Worm (Caenorhabditis elegans) whole organism, L1 larva: ENCODE results near the gene F14B8.5.

ENCODE experiments used
- aha-1 ChIP-seq: fragments of 150-350 bp; optimal IDR thresholded peaks from 2 replicates; lab custom pipeline; 2014; ENCODE audit warnings: missing biosample characterization, missing genetic modification characterization
- alr-1 ChIP-seq: fragments of 200-800 bp; sonication (Bioruptor generic); optimal IDR thresholded peaks from 2 replicates; lab custom pipeline; 2018; ENCODE audit warnings: borderline replicate concordance, mild to moderate bottlenecking, missing genetic modification characterization, missing compliant biosample characterization
- aly-2 ChIP-seq: fragments of 150-350 bp; optimal IDR thresholded peaks from 2 replicates; lab custom pipeline; 2014; ENCODE audit warnings: missing biosample characterization, missing genetic modification characterization
- blmp-1 ChIP-seq: fragments of 150-350 bp; optimal IDR thresholded peaks from 2 replicates; lab custom pipeline; 2014; ENCODE audit warnings: missing biosample characterization, missing genetic modification characterization
- ceh-8 ChIP-seq: fragments of 200-800 bp; sonication (Bioruptor generic); optimal IDR thresholded peaks from 2 replicates; lab custom pipeline; 2018; ENCODE audit warnings: mild to moderate bottlenecking, missing genetic modification characterization, moderate library complexity, missing compliant biosample characterization
- ceh-88 ChIP-seq: fragments of 200-800 bp; sonication (Bioruptor generic); IDR thresholded peaks from 2 replicates; pipeline ENCODE4 v1.3.6; 2022; ENCODE audit warnings: missing genetic modification characterization, missing compliant biosample characterization
- ceh-90 ChIP-seq: sonication (generic microtip); optimal IDR thresholded peaks from 2 replicates; lab custom pipeline; 2016; ENCODE audit warnings: missing genetic modification characterization, missing compliant biosample characterization
- ces-1 ChIP-seq: fragments of 150-350 bp; optimal IDR thresholded peaks from 2 replicates; lab custom pipeline; 2014; ENCODE audit warnings: missing biosample characterization, missing genetic modification reagents, missing genetic modification characterization
- efl-1 ChIP-seq, 4 experiments: fragments of 150-350 bp; optimal IDR thresholded peaks in 3 of 4; peaks in 1 of 4; 1 replicate in 1 of 4; 2 replicates in 3 of 4; lab custom pipeline; 2014; ENCODE audit warnings: missing biosample characterization in 2 of 4, missing genetic modification characterization in 2 of 4, missing genetic modification reagents in 2 of 4
- efl-3 ChIP-seq: fragments of 200-800 bp; sonication (Bioruptor generic); optimal IDR thresholded peaks from 2 replicates; lab custom pipeline; 2018; ENCODE audit warnings: mild to moderate bottlenecking, missing genetic modification characterization, missing compliant biosample characterization
- egl-13 ChIP-seq: sonication (generic microtip); optimal IDR thresholded peaks from 2 replicates; lab custom pipeline; 2016; ENCODE audit warnings: missing genotype, missing genetic modification reagents, missing genetic modification characterization, missing compliant biosample characterization
- elt-2 ChIP-seq: sonication (generic microtip); optimal IDR thresholded peaks from 2 replicates; lab custom pipeline; 2016; ENCODE audit warnings: missing genetic modification characterization, mild to moderate bottlenecking, inconsistent platforms, missing compliant biosample characterization, missing genetic modification reagents
- elt-3 ChIP-seq, 6 experiments: fragments of 150-350 bp in 1 of 6; sonication (generic microtip); optimal IDR thresholded peaks; 2 replicates each; lab custom pipeline; 2017 to 2018; ENCODE audit warnings: missing biosample characterization in 6 of 6, missing genetic modification characterization in 6 of 6, inconsistent platforms in 1 of 6
- ets-5 ChIP-seq: fragments of 200-800 bp; sonication (Bioruptor generic); IDR thresholded peaks from 2 replicates; pipeline ENCODE4 v1.3.6; 2022; ENCODE audit warnings: missing genetic modification characterization, missing compliant biosample characterization
- fkh-10 ChIP-seq: sonication (generic microtip); optimal IDR thresholded peaks from 2 replicates; lab custom pipeline; 2017; ENCODE audit warnings: missing biosample characterization, missing genetic modification reagents, missing genetic modification characterization
- fkh-8 ChIP-seq: sonication (generic microtip); optimal IDR thresholded peaks from 2 replicates; lab custom pipeline; 2016; ENCODE audit warnings: mild to moderate bottlenecking, missing genetic modification characterization, missing compliant biosample characterization
- hpl-2 ChIP-seq: fragments of 150-350 bp; optimal IDR thresholded peaks from 2 replicates; lab custom pipeline; 2014; ENCODE audit warnings: missing biosample characterization, missing genetic modification reagents, missing genetic modification characterization
- irx-1 ChIP-seq: sonication (generic microtip); optimal IDR thresholded peaks from 2 replicates; lab custom pipeline; 2016; ENCODE audit warnings: missing genetic modification characterization, missing compliant biosample characterization
- jun-1 ChIP-seq: fragments of 150-350 bp; optimal IDR thresholded peaks from 2 replicates; lab custom pipeline; 2014; ENCODE audit warnings: missing biosample characterization, missing genetic modification reagents, missing genetic modification characterization
- lin-13 ChIP-seq: fragments of 150-350 bp; optimal IDR thresholded peaks from 2 replicates; lab custom pipeline; 2014; ENCODE audit warnings: missing biosample characterization, missing genetic modification reagents, missing genetic modification characterization
- lin-14 ChIP-seq: fragments of 200-800 bp; sonication (Bioruptor generic); optimal IDR thresholded peaks from 2 replicates; lab custom pipeline; 2018; ENCODE audit warnings: mild to moderate bottlenecking, missing genetic modification characterization, moderate library complexity, missing compliant biosample characterization
- lin-35 ChIP-seq, 2 experiments: fragments of 150-350 bp; optimal IDR thresholded peaks; 2 replicates each; lab custom pipeline; 2014; ENCODE audit warnings: missing biosample characterization in 2 of 2, missing genetic modification characterization in 2 of 2, missing genetic modification reagents in 2 of 2
- lin-39 ChIP-seq: fragments of 150-350 bp; optimal IDR thresholded peaks from 2 replicates; lab custom pipeline; 2014; ENCODE audit warnings: missing biosample characterization, missing genetic modification reagents, missing genetic modification characterization
- mep-1 ChIP-seq: fragments of 150-350 bp; optimal IDR thresholded peaks from 2 replicates; lab custom pipeline; 2014; ENCODE audit warnings: missing biosample characterization, missing genetic modification characterization
- nhr-12 ChIP-seq: sonication (generic microtip); optimal IDR thresholded peaks from 2 replicates; lab custom pipeline; 2017; ENCODE audit warnings: missing biosample characterization, missing genetic modification characterization
- nhr-19 ChIP-seq: fragments of 200-800 bp; sonication (Bioruptor generic); conservative IDR thresholded peaks from 2 replicates; pipeline ENCODE4 v1.3.6; 2022; ENCODE audit warnings: missing genetic modification characterization, missing compliant biosample characterization
- nhr-20 ChIP-seq: sonication (generic microtip); optimal IDR thresholded peaks from 2 replicates; lab custom pipeline; 2016; ENCODE audit warnings: mild to moderate bottlenecking, missing genetic modification characterization, missing compliant biosample characterization
- nhr-47 ChIP-seq: sonication (generic microtip); optimal IDR thresholded peaks from 2 replicates; lab custom pipeline; 2016; ENCODE audit warnings: mild to moderate bottlenecking, missing genetic modification characterization, moderate library complexity, missing compliant biosample characterization
- nhr-84 ChIP-seq: sonication (generic microtip); optimal IDR thresholded peaks from 2 replicates; lab custom pipeline; 2017; ENCODE audit warnings: missing biosample characterization, missing genetic modification characterization
- nhr-85 ChIP-seq: sonication (generic microtip); peaks from one replicate; lab custom pipeline; 2016; ENCODE audit warnings: missing genetic modification characterization, inconsistent platforms, missing compliant biosample characterization
- nhr-90 ChIP-seq: sonication (generic microtip); optimal IDR thresholded peaks from 2 replicates; lab custom pipeline; 2016; ENCODE audit warnings: mild to moderate bottlenecking, missing genetic modification characterization, missing compliant biosample characterization; ENCODE audit not compliant: poor library complexity
- pax-3 ChIP-seq: fragments of 200-800 bp; sonication (Bioruptor generic); optimal IDR thresholded peaks from 2 replicates; lab custom pipeline; 2018; ENCODE audit warnings: mild to moderate bottlenecking, missing genetic modification characterization, moderate library complexity, missing compliant biosample characterization
- pqm-1 ChIP-seq: sonication (generic microtip); optimal IDR thresholded peaks from 3 replicates; lab custom pipeline; 2017; ENCODE audit warnings: missing biosample characterization, missing genetic modification characterization
- snu-23 ChIP-seq: sonication (generic microtip); optimal IDR thresholded peaks from 2 replicates; lab custom pipeline; 2016; ENCODE audit warnings: missing genetic modification characterization, missing compliant biosample characterization
- swsn-7 ChIP-seq: sonication (generic microtip); optimal IDR thresholded peaks from 2 replicates; lab custom pipeline; 2016; ENCODE audit warnings: missing genetic modification characterization, missing compliant biosample characterization
- tbx-2 ChIP-seq: sonication (generic microtip); optimal IDR thresholded peaks from 2 replicates; lab custom pipeline; 2016; ENCODE audit warnings: missing genetic modification characterization, missing compliant biosample characterization
- unc-30 ChIP-seq: sonication (generic microtip); optimal IDR thresholded peaks from 2 replicates; lab custom pipeline; 2017; ENCODE audit warnings: missing biosample characterization, missing genetic modification characterization
- unc-62 ChIP-seq: fragments of 150-350 bp; optimal IDR thresholded peaks from 2 replicates; lab custom pipeline; 2014; ENCODE audit warnings: missing biosample characterization, missing genetic modification reagents, missing genetic modification characterization
- unc-98 ChIP-seq: fragments of 200-800 bp; sonication (Bioruptor generic); IDR thresholded peaks from 2 replicates; pipeline ENCODE4 v1.3.6; 2022; ENCODE audit warnings: missing genetic modification characterization, missing compliant biosample characterization
- xbp-1 ChIP-seq: sonication (generic microtip); optimal IDR thresholded peaks from 2 replicates; lab custom pipeline; 2016; ENCODE audit warnings: missing genetic modification characterization, missing compliant biosample characterization

The F14B8.5 gene

DNA sequence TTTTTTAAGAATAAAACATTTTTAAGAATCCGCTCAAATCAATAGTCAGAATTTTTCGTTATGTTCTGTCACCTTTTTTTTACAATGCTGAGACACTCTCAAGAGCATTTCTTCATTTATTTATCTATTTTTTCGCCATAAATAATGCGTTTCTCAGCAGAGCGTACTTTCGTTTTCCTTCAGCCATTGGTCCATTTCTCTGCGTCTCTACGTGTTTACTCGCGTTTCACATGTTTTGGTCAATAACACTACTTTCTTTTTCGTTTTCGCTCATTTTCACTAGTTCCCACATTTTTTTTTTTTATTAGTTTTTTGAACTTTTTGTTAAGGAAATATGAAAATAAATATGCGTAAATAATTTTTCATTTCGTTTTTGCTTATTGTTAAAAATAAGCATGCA lies 5.9 kb upstream of the F14B8.5 start (continued):
- TF ChIP-seq lin-35 (GFP tag; optimal IDR thresholded peaks at IDR 0.05; lab: Kevin White, UChicago), result peak; percentile 42 to 64

DNA sequence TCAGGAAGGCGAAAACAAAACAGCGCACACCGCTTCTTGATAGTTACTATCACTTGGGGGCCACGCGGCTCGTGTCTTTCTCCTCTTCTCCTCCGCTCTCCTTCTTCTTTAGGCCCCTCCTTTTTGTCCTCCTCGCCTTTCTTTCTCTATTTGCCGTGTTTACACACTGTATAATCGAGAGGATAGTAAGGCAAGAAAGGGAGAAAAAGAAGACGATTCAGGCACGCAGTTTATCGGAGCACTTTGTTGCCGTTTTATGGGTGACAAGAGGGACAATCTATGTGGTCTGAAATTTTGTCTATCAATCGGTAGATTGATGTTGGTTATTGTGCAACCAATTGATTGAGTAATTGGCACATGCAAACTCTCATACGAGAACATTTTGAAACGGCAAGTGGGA lies 3.6 kb upstream of the F14B8.5 start, which contains the start of gene F14B8.6:
Gene F14B8.6 (minus strand): TSS at position 292 of the 400 bp plus-strand sequence.
- TF ChIP-seq lin-35 (GFP tag; optimal IDR thresholded peaks at IDR 0.05; lab: Kevin White, UChicago), result peak in 1 of 2 experiments; percentile 33
- no peak for TF ChIP-seq ceh-90 (tag; lab: Kevin White, UChicago)
- TF ChIP-seq elt-2 (tag; lab: Kevin White, UChicago), result peak; percentile 68
- TF ChIP-seq blmp-1 (tag; lab: Kevin White, UChicago), result peak; percentile 18

DNA sequence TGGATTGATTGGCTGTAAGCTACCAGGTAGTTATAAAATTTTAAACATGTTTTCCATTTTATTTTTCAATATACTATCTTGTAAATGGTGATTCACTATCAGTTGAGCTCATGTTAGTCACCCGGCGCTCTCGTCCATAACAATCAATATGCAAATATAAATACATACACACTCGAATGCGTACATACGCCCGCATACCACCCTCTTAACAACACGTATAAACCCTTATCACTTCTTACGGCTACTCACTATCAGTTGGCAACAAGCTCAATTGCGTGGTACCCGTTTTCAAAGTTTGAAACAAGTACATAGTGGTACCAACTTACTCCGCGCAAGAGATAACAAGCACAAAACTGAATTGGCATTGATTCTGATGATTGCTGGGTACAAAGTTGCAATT lies 1.6 kb downstream of the F14B8.5 start:
- TF ChIP-seq elt-2 (tag; lab: Kevin White, UChicago) (peak; percentile 68), lin-14 (GFP tag; lab: Kevin White, UChicago) (peak; percentile 2), nhr-84 (no peak), unc-30 (tag; lab: Kevin White, UChicago) (no peak), efl-1 (optimal IDR thresholded peaks at IDR 0.05; lab: Kevin White, UChicago) (no peak), efl-1 (GFP tag; optimal IDR thresholded peaks at IDR 0.05 in 1 of 2; lab: Kevin White, UChicago) (no peak)

DNA sequence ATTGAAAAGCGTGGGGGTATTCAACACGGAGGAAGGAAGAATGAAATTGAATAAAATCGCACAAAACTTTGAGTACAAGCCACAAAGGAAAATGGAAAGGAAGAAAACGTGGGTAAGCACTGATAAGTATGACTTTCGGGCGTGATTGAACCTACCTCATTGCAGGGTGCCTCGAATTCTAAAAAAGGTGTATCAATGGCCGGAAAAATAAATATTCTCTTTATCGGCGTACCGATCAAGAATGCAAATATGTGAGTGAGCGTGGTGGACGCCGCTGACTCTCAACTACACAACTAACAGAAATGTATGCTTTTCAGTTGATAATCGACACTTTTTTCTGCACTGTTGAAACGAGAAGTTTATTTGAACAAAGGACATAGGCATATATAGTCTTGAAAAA lies 4.0 kb downstream of the F14B8.5 start, which contains the start of gene otpl-3:
Gene otpl-3 (minus strand): TSS at position 304 of the 400 bp plus-strand sequence.
- no peak for TF ChIP-seq elt-3 (tag; optimal IDR thresholded peaks at IDR 0.05; lab: Kevin White, UChicago)
- TF ChIP-seq unc-30 (tag; lab: Kevin White, UChicago), result no peak
- peak in 1 of 2 experiments; percentile 14 for TF ChIP-seq lin-35 (GFP tag; optimal IDR thresholded peaks at IDR 0.05; lab: Kevin White, UChicago)
- no peak for TF ChIP-seq pqm-1 (tag; lab: Kevin White, UChicago)
- TF ChIP-seq elt-2 (tag; lab: Kevin White, UChicago), result peak; percentile 81
- no peak for TF ChIP-seq hpl-2 (GFP tag; lab: Kevin White, UChicago)
- TF ChIP-seq jun-1 (tag; lab: Kevin White, UChicago), result peak; percentile 20
- TF ChIP-seq ceh-8, result no peak
- peak; percentile 33 for TF ChIP-seq lin-14 (GFP tag; lab: Kevin White, UChicago)
- no peak for TF ChIP-seq ets-5 (GFP tag; lab: Robert Waterston, UW)
- TF ChIP-seq efl-3, result no peak
- no peak for TF ChIP-seq aly-2 (tag; lab: Kevin White, UChicago)
- TF ChIP-seq egl-13 (tag; lab: Kevin White, UChicago), result no peak
- no peak for TF ChIP-seq lin-13 (GFP tag; lab: Kevin White, UChicago)

DNA sequence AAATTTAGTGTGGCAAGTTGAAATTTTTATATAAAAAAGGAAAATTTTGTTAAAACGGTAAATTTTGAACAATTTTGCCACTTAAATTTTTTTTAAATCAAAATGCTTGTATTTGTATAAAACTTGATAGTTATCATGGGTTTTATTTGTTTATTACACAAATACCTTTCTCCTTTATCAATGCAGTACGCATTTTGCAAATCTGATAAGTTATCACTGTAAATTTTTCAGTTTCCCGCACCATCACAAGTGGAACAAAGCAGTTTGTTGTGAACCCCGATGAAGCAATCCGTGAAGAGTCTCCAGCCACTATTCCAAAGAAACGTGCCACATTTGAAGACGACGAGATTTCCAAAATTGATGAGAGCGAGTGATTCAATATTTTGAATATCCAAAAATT lies 8.4 kb downstream of the F14B8.5 start:
- TF ChIP-seq irx-1 (tag; lab: Kevin White, UChicago) (no peak), elt-2 (tag; lab: Kevin White, UChicago) (peak; percentile 63)

DNA sequence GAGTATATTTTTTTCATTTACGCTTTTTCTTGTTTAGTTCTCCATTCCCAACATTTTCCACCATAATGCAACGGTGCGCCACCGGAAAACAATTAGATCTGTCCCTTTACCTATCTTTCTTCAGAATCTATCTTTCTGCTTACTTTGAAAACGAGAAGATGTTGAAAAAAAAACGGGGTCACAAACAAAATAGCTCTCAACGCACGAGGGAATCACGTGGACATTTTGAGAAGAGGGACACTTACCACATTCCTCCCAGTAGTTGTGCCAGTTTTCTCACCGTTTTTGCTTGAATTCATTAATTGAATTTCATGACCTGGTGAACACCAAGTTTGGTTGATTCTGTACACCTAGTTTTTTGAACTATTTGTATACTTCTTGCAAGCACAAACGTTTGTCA lies 12.4 kb downstream of the F14B8.5 start:
- TF ChIP-seq hpl-2 (GFP tag; lab: Kevin White, UChicago) (no peak), unc-62 (GFP tag; lab: Kevin White, UChicago) (no peak), lin-14 (GFP tag; lab: Kevin White, UChicago) (peak; percentile 69), nhr-47 (tag; lab: Kevin White, UChicago) (peak; percentile 9), lin-13 (GFP tag; lab: Kevin White, UChicago) (no peak), nhr-20 (no peak), aly-2 (tag; lab: Kevin White, UChicago) (no peak), fkh-8 (tag; lab: Kevin White, UChicago) (peak; percentile 20), lin-39 (tag; lab: Kevin White, UChicago) (no peak), swsn-7 (tag; lab: Kevin White, UChicago) (no peak), nhr-90 (tag; lab: Kevin White, UChicago) (no peak), ces-1 (GFP tag; lab: Kevin White, UChicago) (no peak), mep-1 (tag; lab: Kevin White, UChicago) (no peak), aha-1 (tag; lab: Kevin White, UChicago) (no peak), nhr-12 (tag; lab: Kevin White, UChicago) (no peak), alr-1 (tag; lab: Kevin White, UChicago) (no peak), blmp-1 (tag; lab: Kevin White, UChicago) (no peak), unc-30 (tag; lab: Kevin White, UChicago) (no peak), pqm-1 (tag; lab: Kevin White, UChicago) (no peak), ceh-88 (no peak), tbx-2 (tag; lab: Kevin White, UChicago) (peak; percentile 29), nhr-85 (tag; lab: Kevin White, UChicago) (peak; percentile 76), pax-3 (tag; lab: Kevin White, UChicago) (no peak), egl-13 (tag; lab: Kevin White, UChicago) (no peak), xbp-1 (tag; lab: Kevin White, UChicago) (no peak), snu-23 (GFP tag; lab: Kevin White, UChicago) (no peak), nhr-19 (GFP tag; lab: Robert Waterston, UW) (no peak), unc-98 (GFP tag; lab: Robert Waterston, UW) (no peak), fkh-10 (GFP tag; lab: Kevin White, UChicago) (no peak)
